Worm (Caenorhabditis elegans) whole organism, L4/young adult: ENCODE data around the gene imp-3.

ENCODE experiments used
- dao-5 ChIP-seq: sonication (generic microtip); optimal IDR thresholded peaks from 2 replicates; lab custom pipeline; 2016; ENCODE audit warnings: missing genotype, missing genetic modification characterization, moderate library complexity, missing compliant biosample characterization
- him-1 ChIP-seq: sonication (generic microtip); optimal IDR thresholded peaks from 2 replicates; lab custom pipeline; 2016; ENCODE audit warnings: missing genotype, missing genetic modification reagents, missing genetic modification characterization, missing compliant biosample characterization

DNA sequence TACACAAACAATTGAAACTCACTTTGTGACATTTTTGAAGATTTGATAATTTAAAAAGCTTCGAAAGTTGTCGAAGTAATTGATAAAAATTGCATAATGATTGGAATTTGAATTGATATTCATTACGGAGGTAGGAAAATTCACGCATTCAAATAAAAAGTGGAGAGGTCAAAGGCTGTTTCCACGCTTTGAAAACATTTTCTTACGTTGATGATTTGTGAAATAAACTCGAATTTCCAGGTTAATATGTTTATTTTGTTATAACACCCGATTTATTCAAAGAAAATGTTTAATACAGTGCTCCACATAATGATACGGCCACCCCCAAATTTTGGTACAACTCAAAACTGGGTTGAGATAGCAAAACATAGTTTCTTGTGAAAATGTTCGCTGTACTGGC lies 13.8 kb upstream of the imp-3 start, which contains the start of gene C33H5.16:
- no peak for TF ChIP-seq him-1 (tag; lab: Kevin White, UChicago)
- no peak for TF ChIP-seq dao-5
